Fruit fly (Drosophila melanogaster): ENCODE results near the gene be.

dm6 chrX:15091159-15091558, 66.9 kb downstream of the be start:
- TF ChIP-seq CG8478 (optimal IDR thresholded peaks at IDR 0.05) (no peak), CTCF (optimal IDR thresholded peaks at IDR 0.05) (no peak)
